Fruit fly (Drosophila melanogaster) whole organism, embryonic: ENCODE results near the gene ND-39.

Experiments
- Adf1 ChIP-seq: fragments of 200-800 bp; sonication (Bioruptor generic); IDR thresholded peaks from 2 replicates; pipeline ENCODE4 v1.3.6; 2022; ENCODE audit warnings: missing biosample characterization, missing genetic modification characterization
- CG10654 ChIP-seq: fragments of 200-800 bp; sonication (Bioruptor generic); optimal IDR thresholded peaks from 2 replicates; lab custom pipeline; 2016; ENCODE audit warnings: missing biosample characterization, missing genetic modification characterization
- CG10959 ChIP-seq: fragments of 200-800 bp; sonication (Bioruptor generic); IDR thresholded peaks from 2 replicates; pipeline ENCODE4 v1.3.6; 2022; ENCODE audit warnings: missing biosample characterization, missing genetic modification characterization
- CG11085 ChIP-seq: fragments of 200-800 bp; sonication (Bioruptor generic); IDR thresholded peaks from 2 replicates; pipeline ENCODE4 v1.3.6; 2022; ENCODE audit warnings: missing biosample characterization, missing genetic modification characterization
- CG11504 ChIP-seq: fragments of 200-800 bp; sonication (Bioruptor generic); optimal IDR thresholded peaks from 3 replicates; lab custom pipeline; 2019; ENCODE audit warnings: missing biosample characterization, mild to moderate bottlenecking, missing genetic modification characterization, moderate library complexity
- CG11696 ChIP-seq: fragments of 200-800 bp; sonication (Bioruptor generic); IDR thresholded peaks from 2 replicates; pipeline ENCODE4 v1.3.6; 2022; ENCODE audit warnings: missing biosample characterization, missing genetic modification characterization
- CG11723 ChIP-seq: fragments of 200-800 bp; sonication (Bioruptor generic); optimal IDR thresholded peaks from 2 replicates; lab custom pipeline; 2017; ENCODE audit warnings: missing biosample characterization, mild to moderate bottlenecking, missing genetic modification characterization
- CG12299 ChIP-seq: fragments of 200-800 bp; sonication (Bioruptor generic); optimal IDR thresholded peaks from 2 replicates; lab custom pipeline; 2018; ENCODE audit warnings: missing biosample characterization, mild to moderate bottlenecking, missing genetic modification characterization
- CG14965 ChIP-seq: fragments of 200-800 bp; sonication (Bioruptor generic); optimal IDR thresholded peaks from 2 replicates; lab custom pipeline; 2016; ENCODE audit warnings: missing biosample characterization, missing genetic modification characterization, borderline replicate concordance
- CG15269 ChIP-seq: fragments of 200-800 bp; sonication (Bioruptor generic); optimal IDR thresholded peaks from 2 replicates; lab custom pipeline; 2018; ENCODE audit warnings: missing biosample characterization, mild to moderate bottlenecking, missing genetic modification characterization, moderate library complexity
- CG15601 ChIP-seq: fragments of 200-800 bp; sonication (Bioruptor generic); optimal IDR thresholded peaks from 3 replicates; lab custom pipeline; 2019; ENCODE audit warnings: missing biosample characterization, mild to moderate bottlenecking, missing genetic modification characterization, moderate library complexity
- CG1647 ChIP-seq: fragments of 200-800 bp; sonication (Bioruptor generic); optimal IDR thresholded peaks from 3 replicates; lab custom pipeline; 2016; ENCODE audit warnings: missing biosample characterization, missing genetic modification characterization
- CG16815 ChIP-seq: fragments of 200-800 bp; sonication (Bioruptor generic); optimal IDR thresholded peaks from 3 replicates; lab custom pipeline; 2017; ENCODE audit warnings: missing biosample characterization, mild to moderate bottlenecking, missing genetic modification characterization
- CG16863 ChIP-seq: fragments of 200-800 bp; sonication (Bioruptor generic); optimal IDR thresholded peaks from 3 replicates; lab custom pipeline; 2016; ENCODE audit warnings: missing biosample characterization, missing genetic modification characterization
- CG17328 ChIP-seq: fragments of 200-800 bp; sonication (Bioruptor generic); IDR thresholded peaks from 2 replicates; pipeline ENCODE4 v1.3.6; 2022; ENCODE audit warnings: missing biosample characterization, missing genetic modification characterization
- CG17385 ChIP-seq: fragments of 200-800 bp; sonication (Bioruptor generic); optimal IDR thresholded peaks from 3 replicates; lab custom pipeline; 2018; ENCODE audit warnings: missing biosample characterization, mild to moderate bottlenecking, missing genetic modification characterization
- CG17802 ChIP-seq: fragments of 200-800 bp; sonication (Bioruptor generic); optimal IDR thresholded peaks from 2 replicates; lab custom pipeline; 2018; ENCODE audit warnings: missing biosample characterization, mild to moderate bottlenecking, missing genetic modification characterization, moderate library complexity
- CG2712 ChIP-seq: fragments of 200-800 bp; optimal IDR thresholded peaks from 3 replicates; lab custom pipeline; 2019; ENCODE audit warnings: missing biosample characterization, mild to moderate bottlenecking, missing genetic modification characterization, moderate library complexity
- CG31365 ChIP-seq: fragments of 200-800 bp; sonication (Bioruptor generic); optimal IDR thresholded peaks from 2 replicates; lab custom pipeline; 2018; ENCODE audit warnings: missing biosample characterization, mild to moderate bottlenecking, missing genetic modification characterization
- CG6254 ChIP-seq: fragments of 200-800 bp; sonication (Bioruptor generic); optimal IDR thresholded peaks from 3 replicates; lab custom pipeline; 2017; ENCODE audit warnings: mild to moderate bottlenecking, missing biosample characterization, missing genetic modification reagents, missing genetic modification characterization
- CG7928 ChIP-seq: fragments of 200-800 bp; sonication (Bioruptor generic); optimal IDR thresholded peaks from 2 replicates; lab custom pipeline; 2017; ENCODE audit warnings: missing biosample characterization, mild to moderate bottlenecking, missing genetic modification characterization
- CG8388 ChIP-seq: fragments of 200-800 bp; sonication (Bioruptor generic); optimal IDR thresholded peaks from 2 replicates; lab custom pipeline; 2019; ENCODE audit warnings: missing biosample characterization, mild to moderate bottlenecking, missing genetic modification characterization, moderate library complexity
- Chrac-16 ChIP-seq: fragments of 200-800 bp; sonication (Bioruptor generic); optimal IDR thresholded peaks from 3 replicates; lab custom pipeline; 2016; ENCODE audit warnings: missing biosample characterization, missing genetic modification characterization
- Dref ChIP-seq: fragments of 200-800 bp; sonication (Bioruptor generic); IDR thresholded peaks from 2 replicates; pipeline ENCODE4 v1.3.6; 2022; ENCODE audit warnings: missing biosample characterization, missing genetic modification characterization
- Hmr ChIP-seq: fragments of 200-800 bp; sonication (Bioruptor generic); optimal IDR thresholded peaks from 3 replicates; lab custom pipeline; 2017; ENCODE audit warnings: mild to moderate bottlenecking, missing biosample characterization, missing genetic modification reagents, missing genetic modification characterization
- Mad ChIP-seq: fragments of 200-800 bp; sonication (Bioruptor generic); optimal IDR thresholded peaks from 2 replicates; lab custom pipeline; 2016; ENCODE audit warnings: missing biosample characterization, missing genetic modification characterization
- Optix ChIP-seq: fragments of 200-800 bp; sonication (Bioruptor generic); IDR thresholded peaks from 3 replicates; pipeline ENCODE4 v1.3.6; 2022; ENCODE audit warnings: missing biosample characterization, missing genetic modification characterization
- Sox102F ChIP-seq: fragments of 200-800 bp; sonication (Bioruptor generic); optimal IDR thresholded peaks from 2 replicates; lab custom pipeline; 2018; ENCODE audit warnings: missing biosample characterization, mild to moderate bottlenecking, missing genetic modification characterization, moderate library complexity
- TFAM ChIP-seq: fragments of 200-800 bp; sonication (Bioruptor generic); optimal IDR thresholded peaks from 2 replicates; lab custom pipeline; 2017; ENCODE audit warnings: missing biosample characterization, missing genetic modification characterization, inconsistent platforms
- Xbp1 ChIP-seq: fragments of 200-800 bp; sonication (Bioruptor generic); optimal IDR thresholded peaks from 3 replicates; lab custom pipeline; 2016; ENCODE audit warnings: missing biosample characterization, mild to moderate bottlenecking, missing genetic modification characterization
- btn ChIP-seq: fragments of 200-800 bp; sonication (Bioruptor generic); optimal IDR thresholded peaks from 2 replicates; lab custom pipeline; 2016; ENCODE audit warnings: missing biosample characterization, missing genetic modification characterization
- da ChIP-seq: fragments of 200-800 bp; sonication (Bioruptor generic); optimal IDR thresholded peaks from 2 replicates; lab custom pipeline; 2016; ENCODE audit warnings: missing biosample characterization, missing genetic modification characterization
- dpn ChIP-seq, 2 experiments: fragments of 200-800 bp; sonication (Bioruptor generic); optimal IDR thresholded peaks; 3 replicates each; lab custom pipeline; 2016; ENCODE audit warnings: missing biosample characterization in 2 of 2, missing genetic modification characterization in 2 of 2
- fd3F ChIP-seq: fragments of 200-800 bp; sonication (Bioruptor generic); optimal IDR thresholded peaks from 2 replicates; lab custom pipeline; 2018; ENCODE audit warnings: missing biosample characterization, mild to moderate bottlenecking, missing genetic modification characterization, moderate library complexity
- ftz-f1 ChIP-seq: fragments of 200-800 bp; sonication (Bioruptor generic); optimal IDR thresholded peaks from 2 replicates; lab custom pipeline; 2016; ENCODE audit warnings: missing biosample characterization, missing genetic modification characterization
- knrl ChIP-seq: fragments of 200-800 bp; sonication (Bioruptor generic); IDR thresholded peaks from 3 replicates; pipeline ENCODE4 v1.3.6; 2022; ENCODE audit warnings: missing biosample characterization, missing genetic modification characterization; ENCODE audit not compliant: partially characterized antibody
- lab ChIP-seq: fragments of 200-800 bp; sonication (Bioruptor generic); optimal IDR thresholded peaks from 3 replicates; lab custom pipeline; 2017; ENCODE audit warnings: missing biosample characterization, missing genetic modification characterization, mild to moderate bottlenecking, moderate library complexity, missing genetic modification reagents
- lmd ChIP-seq: fragments of 200-800 bp; sonication (Bioruptor generic); IDR thresholded peaks from 2 replicates; pipeline ENCODE4 v1.3.6; 2022; ENCODE audit warnings: missing biosample characterization, missing genetic modification characterization
- mirr ChIP-seq: fragments of 200-800 bp; sonication (Bioruptor generic); optimal IDR thresholded peaks from 3 replicates; lab custom pipeline; 2018; ENCODE audit warnings: missing biosample characterization, mild to moderate bottlenecking, missing genetic modification characterization
- nau ChIP-seq: fragments of 200-800 bp; sonication (Bioruptor generic); optimal IDR thresholded peaks from 3 replicates; lab custom pipeline; 2017; ENCODE audit warnings: missing biosample characterization, mild to moderate bottlenecking, missing genetic modification characterization, missing genetic modification reagents
- nmo ChIP-seq: fragments of 200-800 bp; sonication (Bioruptor generic); optimal IDR thresholded peaks from 2 replicates; lab custom pipeline; 2018; ENCODE audit warnings: missing biosample characterization, mild to moderate bottlenecking, missing genetic modification characterization, moderate library complexity
- odd ChIP-seq: fragments of 200-800 bp; sonication (Bioruptor generic); optimal IDR thresholded peaks from 2 replicates; lab custom pipeline; 2017; ENCODE audit warnings: missing biosample characterization, mild to moderate bottlenecking, missing genetic modification characterization
- pzg ChIP-seq: fragments of 200-800 bp; sonication (Bioruptor generic); optimal IDR thresholded peaks from 3 replicates; lab custom pipeline; 2018; ENCODE audit warnings: missing biosample characterization, mild to moderate bottlenecking, missing genetic modification characterization, moderate library complexity
- sd ChIP-seq: fragments of 200-800 bp; sonication (Bioruptor generic); optimal IDR thresholded peaks from 3 replicates; lab custom pipeline; 2018; ENCODE audit warnings: missing biosample characterization, mild to moderate bottlenecking, missing genetic modification characterization, moderate library complexity
- sna ChIP-seq: fragments of 200-800 bp; sonication (Bioruptor generic); IDR thresholded peaks from 2 replicates; pipeline ENCODE4 v1.3.6; 2022; ENCODE audit warnings: missing biosample characterization, missing genetic modification characterization; ENCODE audit not compliant: partially characterized antibody
- twi ChIP-seq: fragments of 200-800 bp; optimal IDR thresholded peaks from 2 replicates; lab custom pipeline; 2019; ENCODE audit warnings: missing biosample characterization, mild to moderate bottlenecking, missing genetic modification characterization, moderate library complexity
- tx ChIP-seq: fragments of 200-800 bp; sonication (Bioruptor generic); optimal IDR thresholded peaks from 2 replicates; lab custom pipeline; 2016; ENCODE audit warnings: missing biosample characterization, missing genetic modification characterization
- wek ChIP-seq: fragments of 200-800 bp; sonication (Bioruptor generic); optimal IDR thresholded peaks from 3 replicates; lab custom pipeline; 2018; ENCODE audit warnings: missing biosample characterization, mild to moderate bottlenecking, missing genetic modification characterization, moderate library complexity
- wor ChIP-seq: fragments of 200-800 bp; sonication (Bioruptor generic); IDR thresholded peaks from 2 replicates; pipeline ENCODE4 v1.3.6; 2022; ENCODE audit warnings: missing biosample characterization, missing genetic modification characterization
- z ChIP-seq: fragments of 200-800 bp; sonication (Bioruptor generic); IDR thresholded peaks from 3 replicates; pipeline ENCODE4 v1.3.6; 2022; ENCODE audit warnings: missing biosample characterization, missing genetic modification characterization

Gene ND-39

DNA sequence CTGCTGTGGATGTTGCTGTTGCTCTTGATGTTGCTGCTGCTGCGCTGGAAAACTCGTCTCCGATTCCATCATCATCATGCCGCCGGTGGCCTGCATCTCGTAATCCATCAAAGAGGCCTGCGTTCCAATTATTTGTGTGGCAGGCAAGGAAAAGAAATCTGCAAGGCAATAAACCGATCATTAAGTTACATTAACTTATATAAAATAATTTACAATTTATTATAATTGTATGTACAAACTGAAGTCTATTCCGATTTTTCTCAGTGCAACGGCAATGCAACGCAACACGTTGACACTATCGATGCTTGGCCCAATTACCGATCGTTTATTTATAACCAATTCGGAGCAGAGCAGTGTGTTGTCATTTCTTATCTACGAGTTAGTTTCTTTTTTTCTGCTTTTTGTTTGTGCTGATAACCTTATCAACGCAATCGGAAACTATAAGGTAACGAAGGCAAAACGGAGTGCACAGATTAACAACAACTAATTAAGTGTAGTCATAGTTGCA lies 20.8 kb upstream of the ND-39 start (continued):
- TF ChIP-seq Hmr (peak; percentile 42), sd (tag; lab: Kevin White, UChicago) (no peak), CG11723 (GFP tag; lab: Kevin White, UChicago) (no peak), CG17328 (GFP tag; lab: Robert Waterston, UW) (peak; percentile 38; the same call in 1 of the 2 replicates), Chrac-16 (GFP tag; lab: Kevin White, UChicago) (no peak), CG31365 (tag; lab: Kevin White, UChicago) (peak; percentile 13), CG17385 (GFP tag; lab: Kevin White, UChicago) (peak; percentile 39), CG1647 (GFP tag; lab: Kevin White, UChicago) (no peak), CG12299 (tag; lab: Kevin White, UChicago) (no peak), sna (GFP tag; lab: Robert Waterston, UW) (no peak), da (GFP tag; lab: Kevin White, UChicago) (no peak), CG16863 (GFP tag; lab: Kevin White, UChicago) (no peak), CG6254 (GFP tag; lab: Kevin White, UChicago) (peak; percentile 71), CG16815 (GFP tag; lab: Kevin White, UChicago) (no peak), CG11504 (tag; lab: Kevin White, UChicago) (peak; percentile 77), CG11085 (GFP tag; lab: Robert Waterston, UW) (no peak), TFAM (GFP tag; lab: Kevin White, UChicago) (no peak), Optix (peak; percentile 61; the same call in 2 of the 3 replicates), Dref (GFP tag; lab: Robert Waterston, UW) (no peak), lab (GFP tag; lab: Kevin White, UChicago) (peak; percentile 76), Xbp1 (GFP tag; lab: Kevin White, UChicago) (peak; percentile 54), Adf1 (no peak), twi (tag; lab: Kevin White, UChicago) (no peak), CG10959 (GFP tag; lab: Robert Waterston, UW) (no peak), btn (GFP tag; lab: Kevin White, UChicago) (no peak), knrl (GFP tag; lab: Robert Waterston, UW) (no peak), odd (GFP tag; lab: Kevin White, UChicago) (peak; percentile 70), CG11696 (peak; percentile 26; the same call in 1 of the 2 replicates), CG17802 (tag; lab: Kevin White, UChicago) (no peak), nmo (GFP tag; lab: Kevin White, UChicago) (peak; percentile 23), CG14965 (GFP tag; lab: Kevin White, UChicago) (no peak), CG15269 (tag; lab: Kevin White, UChicago) (peak; percentile 56), CG2712 (tag; lab: Kevin White, UChicago) (peak; percentile 57), CG7928 (GFP tag; lab: Kevin White, UChicago) (no peak), lmd (GFP tag; lab: Robert Waterston, UW) (peak; percentile 45), Sox102F (peak; percentile 67), nau (GFP tag; lab: Kevin White, UChicago) (peak; percentile 11), wor (GFP tag; lab: Robert Waterston, UW) (peak; percentile 30), z (GFP tag; lab: Robert Waterston, UW) (no peak), wek (GFP tag; lab: Kevin White, UChicago) (peak; percentile 23), CG15601 (tag; lab: Kevin White, UChicago) (no peak), mirr (peak; percentile 48), CG10654 (GFP tag; lab: Kevin White, UChicago) (peak; percentile 29), fd3F (GFP tag; lab: Kevin White, UChicago) (no peak), pzg (GFP tag; lab: Kevin White, UChicago) (no peak), dpn (GFP tag; optimal IDR thresholded peaks at IDR 0.05; lab: Kevin White, UChicago) (peak in 1 of 2 experiments; percentile 8), Mad (peak; percentile 13), ftz-f1 (no peak), tx (GFP tag; lab: Kevin White, UChicago) (no peak), CG8388 (GFP tag; lab: Kevin White, UChicago) (peak; percentile 42)
